Worm (Caenorhabditis elegans): ENCODE measurements around the gene str-115.
A peak's percentile ranks its signal among the peaks of the same experiment; 100 is the strongest.

Gene str-115

ce11 chrV:11239187-11239725, 29.6 kb upstream of the str-115 start, which contains the start of the genes dvc-1 and ima-1 (continued):
- TF ChIP-seq unc-130 (GFP tag; optimal IDR thresholded peaks at IDR 0.05) (peak; percentile 96), ceh-20 (GFP tag; IDR thresholded peaks at IDR 0.05) (no peak), mep-1 (tag; optimal IDR thresholded peaks at IDR 0.05) (peak; percentile 59), zip-11 (GFP tag; IDR thresholded peaks at IDR 0.05) (no peak), snpc-1.2 (GFP tag; IDR thresholded peaks at IDR 0.05) (no peak), nhr-76 (tag; optimal IDR thresholded peaks at IDR 0.05) (no peak), vab-7 (GFP tag; IDR thresholded peaks at IDR 0.05) (peak; percentile 45), fkh-10 (GFP tag; optimal IDR thresholded peaks at IDR 0.05) (no peak), pqm-1 (tag; optimal IDR thresholded peaks at IDR 0.05) (no peak), lin-1 (GFP tag; IDR thresholded peaks at IDR 0.05) (no peak), ces-1 (GFP tag; optimal IDR thresholded peaks at IDR 0.05) (no peak), zip-2 (tag; optimal IDR thresholded peaks at IDR 0.05) (no peak), daf-19 (GFP tag; conservative IDR thresholded peaks at IDR 0.05) (no peak), F49E8.2 (tag; optimal IDR thresholded peaks at IDR 0.05; ENCODE audit: borderline replicate concordance) (peak; percentile 31), ztf-11 (tag; optimal IDR thresholded peaks at IDR 0.05) (no peak), lin-29 (GFP tag; IDR thresholded peaks at IDR 0.05) (no peak), lin-39 (tag; optimal IDR thresholded peaks at IDR 0.05) (no peak), dmd-9 (GFP tag; IDR thresholded peaks at IDR 0.05) (0 out of 2 replicates have a peak, but pooled peaks have one; percentile 36), dpl-1 (GFP tag; optimal IDR thresholded peaks at IDR 0.05) (peak; percentile 57)

- no peak for TF ChIP-seq saeg-2 (GFP tag; IDR thresholded peaks at IDR 0.05)
These were observed 27.3 kb upstream of the str-115 start, which contains the start of gene pgap-1 for ce11 chrV:11241580-11241979. pgap-1 (plus strand) TSS chrV:11241880.

- TF ChIP-seq zip-11 (GFP tag; IDR thresholded peaks at IDR 0.05) (no peak), aha-1 (tag) (no peak), daf-8 (GFP tag; IDR thresholded peaks at IDR 0.05) (no peak), madf-9 (GFP tag; conservative IDR thresholded peaks at IDR 0.05) (no peak), nhr-28 (tag; optimal IDR thresholded peaks at IDR 0.05) (no peak), Y75B8A.6 (GFP tag; IDR thresholded peaks at IDR 0.05) (no peak), rbr-2 (tag; optimal IDR thresholded peaks at IDR 0.05) (no peak), madf-5 (GFP tag; IDR thresholded peaks at IDR 0.05) (no peak), ctbp-1 (GFP tag; IDR thresholded peaks at IDR 0.05) (no peak), zfp-3 (GFP tag; conservative IDR thresholded peaks at IDR 0.05) (no peak), nhr-41 (GFP tag; IDR thresholded peaks at IDR 0.05) (no peak), F44E2.7 (GFP tag; IDR thresholded peaks at IDR 0.05) (no peak), dmd-8 (GFP tag; IDR thresholded peaks at IDR 0.05) (no peak), F37D6.2 (tag; optimal IDR thresholded peaks at IDR 0.05) (no peak), tag-97 (GFP tag; IDR thresholded peaks at IDR 0.05) (no peak), nhr-42 (GFP tag; IDR thresholded peaks at IDR 0.05) (no peak), F10B5.3 (tag; optimal IDR thresholded peaks at IDR 0.05) (no peak), lsy-2 (tag; optimal IDR thresholded peaks at IDR 0.05) (no peak), ceh-32 (tag; optimal IDR thresholded peaks at IDR 0.05; ENCODE audit: poor library complexity) (no peak)
These were observed 24.4 kb upstream of the str-115 start, which contains the start of gene mxl-1 for ce11 chrV:11244539-11244938. mxl-1 (plus strand) TSS chrV:11244839.

ce11 chrV:11245029-11245428, 23.9 kb upstream of the str-115 start:
- TF ChIP-seq ama-1 (optimal IDR thresholded peaks at IDR 0.05) (no peak), unc-62 (GFP tag; optimal IDR thresholded peaks at IDR 0.05 in 1 of 2) (peak in 1 of 2 experiments; percentile 93), unc-62 (tag; optimal IDR thresholded peaks at IDR 0.05) (no peak)

All from whole organism, L4 larva.